Worm (Caenorhabditis elegans) whole organism, L4 larva: Measurements from ENCODE around the gene cblc-1.

Experiments used
- F26F4.8 ChIP-seq: fragments of 200-800 bp; sonication (Bioruptor generic); conservative IDR thresholded peaks from 2 replicates; pipeline ENCODE4 v1.3.6; 2022; ENCODE audit warnings: missing genetic modification characterization, missing compliant biosample characterization
- F37D6.2 ChIP-seq: sonication (generic microtip); optimal IDR thresholded peaks from 2 replicates; lab custom pipeline; 2016; ENCODE audit warnings: mild to moderate bottlenecking, missing genetic modification characterization, missing compliant biosample characterization
- F44E2.7 ChIP-seq: fragments of 200-800 bp; sonication (Bioruptor generic); IDR thresholded peaks from 2 replicates; pipeline ENCODE4 v2.1.2; 2022; ENCODE audit warnings: missing genetic modification characterization, missing compliant biosample characterization
- R02D3.7 ChIP-seq: fragments of 150-350 bp; sonication (generic microtip); optimal IDR thresholded peaks from 3 replicates; lab custom pipeline; 2014; ENCODE audit warnings: missing biosample characterization, missing genetic modification characterization
- T20F7.1 ChIP-seq: fragments of 200-800 bp; sonication (Bioruptor generic); optimal IDR thresholded peaks from 2 replicates; lab custom pipeline; 2018; ENCODE audit warnings: mild to moderate bottlenecking, missing genetic modification characterization, missing compliant biosample characterization
- T26A8.4 ChIP-seq: fragments of 200-800 bp; sonication (Bioruptor generic); IDR thresholded peaks from 2 replicates; pipeline ENCODE4 v1.3.6; 2022; ENCODE audit warnings: missing genetic modification characterization, missing compliant biosample characterization
- Y105C5A.15 ChIP-seq: fragments of 200-800 bp; sonication (Bioruptor generic); IDR thresholded peaks from 2 replicates; pipeline ENCODE4 v1.3.6; 2022; ENCODE audit warnings: missing genetic modification characterization, missing compliant biosample characterization
- Y75B8A.6 ChIP-seq: fragments of 200-800 bp; sonication (Bioruptor generic); IDR thresholded peaks from 2 replicates; pipeline ENCODE4 v1.3.6; 2022; ENCODE audit warnings: missing genetic modification reagents, missing genetic modification characterization, missing compliant biosample characterization
- aha-1 ChIP-seq: fragments of 150-350 bp; peaks from one replicate; lab custom pipeline; 2014; ENCODE audit warnings: missing biosample characterization, missing genetic modification characterization
- ceh-20 ChIP-seq: fragments of 200-800 bp; sonication (Bioruptor generic); IDR thresholded peaks from 2 replicates; pipeline ENCODE4 v1.3.6; 2022; ENCODE audit warnings: missing genetic modification reagents, missing genetic modification characterization, missing compliant biosample characterization
- ceh-44 ChIP-seq: fragments of 200-800 bp; sonication (Bioruptor generic); IDR thresholded peaks from 2 replicates; pipeline ENCODE4 v1.3.6; 2022; ENCODE audit warnings: missing genetic modification reagents, missing genetic modification characterization, missing compliant biosample characterization
- ctbp-1 ChIP-seq: fragments of 200-800 bp; sonication (Bioruptor generic); IDR thresholded peaks from 2 replicates; pipeline ENCODE4 v1.3.6; 2022; ENCODE audit warnings: missing genetic modification reagents, missing genetic modification characterization, missing compliant biosample characterization
- daf-16 ChIP-seq, 3 experiments: sonication (generic microtip); optimal IDR thresholded peaks; 2 replicates each; lab custom pipeline; 2016 to 2017; ENCODE audit warnings: missing genetic modification characterization in 3 of 3, missing genetic modification reagents in 3 of 3, mild to moderate bottlenecking in 2 of 3, missing compliant biosample characterization in 2 of 3, missing biosample characterization in 1 of 3, moderate library complexity in 1 of 3
- daf-8 ChIP-seq: fragments of 200-800 bp; sonication (Bioruptor generic); IDR thresholded peaks from 2 replicates; pipeline ENCODE4 v1.3.6; 2022; ENCODE audit warnings: missing genetic modification characterization, missing compliant biosample characterization
- dmd-6 ChIP-seq: fragments of 200-800 bp; sonication (Bioruptor generic); IDR thresholded peaks from 2 replicates; pipeline ENCODE4 v1.3.6; 2022; ENCODE audit warnings: missing genetic modification reagents, missing genetic modification characterization, missing compliant biosample characterization
- duxl-1 ChIP-seq: sonication (generic microtip); optimal IDR thresholded peaks from 2 replicates; lab custom pipeline; 2016; ENCODE audit warnings: mild to moderate bottlenecking, missing genetic modification characterization, moderate library complexity, missing compliant biosample characterization; ENCODE audit not compliant: poor library complexity
- dve-1 ChIP-seq: sonication (generic microtip); optimal IDR thresholded peaks from 2 replicates; lab custom pipeline; 2017; ENCODE audit warnings: antibody characterized with exemption, mild to moderate bottlenecking, missing genetic modification characterization, missing compliant biosample characterization; ENCODE audit not compliant: insufficient read depth
- fkh-10 ChIP-seq: fragments of 150-350 bp; optimal IDR thresholded peaks from 2 replicates; lab custom pipeline; 2014; ENCODE audit warnings: missing biosample characterization, missing genetic modification reagents, missing genetic modification characterization
- hlh-11 ChIP-seq: fragments of 200-800 bp; sonication (Bioruptor generic); optimal IDR thresholded peaks from 2 replicates; lab custom pipeline; 2018; ENCODE audit warnings: mild to moderate bottlenecking, missing genetic modification characterization, missing compliant biosample characterization
- jun-1 ChIP-seq: fragments of 150-350 bp; optimal IDR thresholded peaks from 2 replicates; lab custom pipeline; 2014; ENCODE audit warnings: missing biosample characterization, missing genetic modification reagents, missing genetic modification characterization
- lin-1 ChIP-seq: fragments of 200-800 bp; sonication (Bioruptor generic); IDR thresholded peaks from 2 replicates; pipeline ENCODE4 v1.3.6; 2022; ENCODE audit warnings: missing genetic modification reagents, missing genetic modification characterization, missing compliant biosample characterization
- lin-39 ChIP-seq: fragments of 150-350 bp; optimal IDR thresholded peaks from 2 replicates; lab custom pipeline; 2014; ENCODE audit warnings: missing biosample characterization, missing genetic modification reagents, missing genetic modification characterization
- lsy-2 ChIP-seq, 2 experiments: fragments of 150-350 bp in 1 of 2; sonication (generic microtip) in 1 of 2; optimal IDR thresholded peaks; 2 replicates each; lab custom pipeline; 2014 to 2017; ENCODE audit warnings: missing biosample characterization in 2 of 2, missing genetic modification characterization in 2 of 2
- madf-5 ChIP-seq, 2 experiments: fragments of 200-800 bp; sonication (Bioruptor generic); IDR thresholded peaks; 2 replicates each; pipeline ENCODE4 v1.3.6; 2022; ENCODE audit warnings: missing compliant biosample characterization in 2 of 2, missing genetic modification characterization in 2 of 2
- mxl-2 ChIP-seq: fragments of 200-800 bp; sonication (Bioruptor generic); conservative IDR thresholded peaks from 2 replicates; pipeline ENCODE4 v1.3.6; 2022; ENCODE audit warnings: missing genetic modification reagents, missing genetic modification characterization, missing compliant biosample characterization
- mxl-3 ChIP-seq: fragments of 200-800 bp; sonication (Bioruptor generic); optimal IDR thresholded peaks from 2 replicates; lab custom pipeline; 2018; ENCODE audit warnings: mild to moderate bottlenecking, missing genetic modification characterization, missing compliant biosample characterization
- nhr-11 ChIP-seq: fragments of 150-350 bp; optimal IDR thresholded peaks from 2 replicates; lab custom pipeline; 2014; ENCODE audit warnings: missing biosample characterization, missing genetic modification characterization
- nhr-28 ChIP-seq: fragments of 150-350 bp; optimal IDR thresholded peaks from 2 replicates; lab custom pipeline; 2014; ENCODE audit warnings: missing biosample characterization, missing genetic modification characterization
- php-3 ChIP-seq: fragments of 200-800 bp; sonication (Bioruptor generic); IDR thresholded peaks from 2 replicates; pipeline ENCODE4 v1.3.6; 2022; ENCODE audit warnings: missing genetic modification reagents, missing genetic modification characterization, missing compliant biosample characterization
- pqm-1 ChIP-seq: sonication (generic microtip); optimal IDR thresholded peaks from 2 replicates; lab custom pipeline; 2017; ENCODE audit warnings: missing biosample characterization, missing genetic modification characterization
- rbr-2 ChIP-seq: sonication (generic microtip); optimal IDR thresholded peaks from 2 replicates; lab custom pipeline; 2016; ENCODE audit warnings: missing genotype, missing genetic modification characterization, missing compliant biosample characterization
- skn-1 ChIP-seq: fragments of 150-350 bp; optimal IDR thresholded peaks from 2 replicates; lab custom pipeline; 2014; ENCODE audit warnings: missing biosample characterization, missing genetic modification characterization
- snpc-1.2 ChIP-seq: fragments of 200-800 bp; sonication (Bioruptor generic); IDR thresholded peaks from 2 replicates; pipeline ENCODE4 v1.3.6; 2022; ENCODE audit warnings: missing genetic modification reagents, missing genetic modification characterization, missing compliant biosample characterization
- unc-39 ChIP-seq: sonication (generic microtip); optimal IDR thresholded peaks from 2 replicates; lab custom pipeline; 2017; ENCODE audit warnings: missing biosample characterization, missing genetic modification characterization
- vab-7 ChIP-seq: fragments of 200-800 bp; sonication (Bioruptor generic); IDR thresholded peaks from 2 replicates; pipeline ENCODE4 v1.3.6; 2022; ENCODE audit warnings: missing genetic modification reagents, missing genetic modification characterization, missing compliant biosample characterization

cblc-1 gene

DNA sequence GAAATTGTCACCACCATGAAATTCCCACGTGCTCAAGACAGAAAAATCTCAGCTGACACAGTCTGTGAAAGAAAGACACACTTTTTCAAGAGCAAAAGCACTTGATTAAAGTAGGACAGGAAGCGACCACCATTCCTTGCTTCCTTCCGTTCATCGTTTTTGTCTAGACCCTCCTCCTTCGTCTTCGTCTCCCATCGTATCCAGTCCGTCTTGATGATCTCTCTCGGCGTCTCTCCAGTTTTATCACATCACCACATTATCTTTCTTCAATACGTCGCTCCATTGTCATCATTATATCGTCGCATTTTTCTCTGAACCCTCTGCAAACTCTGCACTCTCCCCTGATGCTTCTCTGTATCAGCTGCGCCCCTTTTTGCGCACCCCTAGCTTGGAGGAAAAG, 32.8 kb downstream of the cblc-1 start (continued):
- no peak for TF ChIP-seq nhr-11 (tag; lab: Kevin White, UChicago)
- TF ChIP-seq madf-5 (GFP tag; IDR thresholded peaks at IDR 0.05; lab: Robert Waterston, UW): no peak
- TF ChIP-seq lsy-2 (tag; optimal IDR thresholded peaks at IDR 0.05; lab: Kevin White, UChicago): peak in 1 of 2 experiments; percentile 16
- no peak for TF ChIP-seq F26F4.8 (GFP tag; lab: Robert Waterston, UW)
- TF ChIP-seq ctbp-1 (GFP tag; lab: Robert Waterston, UW): 0 out of 2 replicates have a peak, but pooled peaks have one; percentile 48
- TF ChIP-seq mxl-3 (GFP tag; lab: Kevin White, UChicago): peak; percentile 24
- TF ChIP-seq, all 104 proteins: peak for 13

DNA sequence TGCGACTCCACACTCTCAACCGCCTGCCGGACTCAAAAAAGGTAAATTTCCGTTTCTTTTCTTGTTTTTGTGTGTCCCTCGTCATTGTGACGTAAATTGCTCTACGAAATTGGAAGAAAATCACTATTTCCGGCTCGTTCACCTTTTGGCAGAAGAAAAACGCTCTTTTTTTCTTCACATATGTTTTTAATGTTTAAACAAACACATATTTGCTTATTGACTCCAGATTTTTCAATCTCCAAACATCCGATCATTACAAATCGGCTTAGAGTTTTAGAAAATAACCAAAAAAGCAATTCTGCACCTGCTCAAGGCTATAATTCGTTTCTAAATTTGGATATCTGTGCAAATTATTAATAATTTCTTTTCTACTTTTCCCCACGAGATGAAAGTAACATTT, 35.1 kb downstream of the cblc-1 start:
- TF ChIP-seq Y105C5A.15 (GFP tag; lab: Robert Waterston, UW): no peak
- 0 out of 2 replicates have a peak, but pooled peaks have one; percentile 13 for TF ChIP-seq Y75B8A.6

DNA sequence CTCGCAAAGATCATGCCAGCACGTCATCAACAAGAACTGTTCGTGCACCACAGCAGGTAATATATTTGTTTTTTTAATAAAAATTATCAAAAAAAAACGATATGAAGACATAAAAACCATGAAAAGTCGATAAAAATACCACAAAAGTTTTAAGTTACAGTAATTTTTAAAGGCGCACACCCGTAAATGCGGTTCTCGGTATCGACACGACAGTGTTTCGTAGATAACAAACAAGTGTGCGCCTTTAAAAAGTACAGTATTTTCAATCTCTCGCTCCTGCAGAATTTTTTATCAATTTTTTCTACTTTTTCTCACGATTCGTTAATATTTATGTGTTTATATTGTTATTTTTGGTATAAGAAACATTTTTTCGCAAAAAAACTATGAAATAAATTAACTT, 35.6 kb downstream of the cblc-1 start:
- TF ChIP-seq rbr-2 (tag; lab: Kevin White, UChicago) (no peak), nhr-11 (tag; lab: Kevin White, UChicago) (no peak), F26F4.8 (GFP tag; lab: Robert Waterston, UW) (no peak), snpc-1.2 (GFP tag; lab: Robert Waterston, UW) (0 out of 2 replicates have a peak, but pooled peaks have one; percentile 36), mxl-2 (GFP tag; lab: Robert Waterston, UW) (no peak)
- TF ChIP-seq, all 104 proteins: peak for 1

DNA sequence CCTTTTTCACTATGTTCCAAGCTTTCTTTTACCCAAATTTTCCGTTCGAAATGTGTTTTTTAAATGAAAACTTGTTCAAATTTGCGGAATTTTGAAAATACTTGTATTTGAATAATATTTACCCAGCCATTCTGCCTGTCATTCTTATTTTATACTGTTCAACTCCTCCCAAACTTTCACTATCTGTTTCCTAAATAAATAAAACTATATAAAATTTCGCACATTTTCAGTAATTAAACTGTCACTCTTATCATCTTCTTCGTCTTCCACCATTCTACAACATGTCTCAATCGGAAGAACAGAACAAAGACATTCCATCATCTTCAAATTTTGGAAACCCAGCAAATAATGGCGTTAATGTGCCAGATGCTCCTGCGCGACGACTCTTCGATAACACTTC, 36.2 kb downstream of the cblc-1 start, which contains the start of gene btbd-10:
btbd-10 (plus strand) TSS at position 231 of the 400 bp plus-strand sequence.
- peak; percentile 5 for TF ChIP-seq dve-1 (tag; lab: Kevin White, UChicago)
- TF ChIP-seq hlh-11: peak; percentile 5
- no peak for TF ChIP-seq lin-39 (tag; lab: Kevin White, UChicago)
- TF ChIP-seq T26A8.4 (GFP tag; lab: Robert Waterston, UW): no peak
- TF ChIP-seq skn-1 (tag; lab: Kevin White, UChicago): no peak
- TF ChIP-seq vab-7: no peak
- peak; percentile 38 for TF ChIP-seq nhr-28 (tag; lab: Kevin White, UChicago)
- no peak for TF ChIP-seq daf-8 (GFP tag; lab: Robert Waterston, UW)
- no peak for TF ChIP-seq R02D3.7 (tag; lab: Kevin White, UChicago)
- TF ChIP-seq fkh-10: no peak
- peak; percentile 28; the same call in 1 of the 2 replicates for TF ChIP-seq dmd-6
- no peak for TF ChIP-seq ceh-44 (GFP tag; lab: Robert Waterston, UW)
- TF ChIP-seq jun-1: no peak
- TF ChIP-seq php-3 (GFP tag; lab: Robert Waterston, UW): peak; percentile 81
- no peak for TF ChIP-seq T20F7.1 (GFP tag; lab: Kevin White, UChicago)
- TF ChIP-seq ceh-20: no peak
- no peak for TF ChIP-seq F37D6.2 (tag; lab: Kevin White, UChicago)
- peak; percentile 44 for TF ChIP-seq aha-1 (tag; lab: Kevin White, UChicago)
- TF ChIP-seq F44E2.7: no peak
- TF ChIP-seq Y75B8A.6: no peak
- no peak for TF ChIP-seq unc-39 (tag; lab: Kevin White, UChicago)
- no peak for TF ChIP-seq duxl-1 (tag; lab: Kevin White, UChicago)
- 0 out of 2 replicates have a peak, but pooled peaks have one; percentile 14 for TF ChIP-seq lin-1 (GFP tag; lab: Robert Waterston, UW)
- TF ChIP-seq daf-16 (GFP tag; optimal IDR thresholded peaks at IDR 0.05; lab: Kevin White, UChicago): no peak
- TF ChIP-seq daf-16 (tag; optimal IDR thresholded peaks at IDR 0.05; lab: Kevin White, UChicago): peak; percentile 62
- TF ChIP-seq pqm-1 (tag; lab: Kevin White, UChicago): peak; percentile 28
